Fruit fly (Drosophila melanogaster) whole organism, prepupa: Measurements from ENCODE around the gene Acp63F.
A peak's percentile ranks its signal among the peaks of the same experiment; 100 is the strongest.

Experiments used
- CG11294 ChIP-seq: fragments of 200-800 bp; sonication (Bioruptor generic); IDR thresholded peaks from 2 replicates; pipeline ENCODE4 v1.3.6; 2022; ENCODE audit warnings: missing biosample characterization, missing genetic modification characterization
- CG11762 ChIP-seq: fragments of 200-800 bp; sonication (Bioruptor generic); optimal IDR thresholded peaks from 3 replicates; lab custom pipeline; 2016; ENCODE audit warnings: missing biosample characterization, missing genetic modification characterization; ENCODE audit not compliant: insufficient read depth
- CG11902 ChIP-seq: fragments of 200-800 bp; sonication (Bioruptor generic); optimal IDR thresholded peaks from 3 replicates; lab custom pipeline; 2016; ENCODE audit warnings: missing biosample characterization, missing genetic modification characterization
- CG15336 ChIP-seq: fragments of 200-800 bp; sonication (Bioruptor generic); IDR thresholded peaks from 2 replicates; pipeline ENCODE4 v1.3.6; 2022; ENCODE audit warnings: missing biosample characterization, missing genetic modification characterization
- CG31627 ChIP-seq: fragments of 200-800 bp; sonication (Bioruptor generic); optimal IDR thresholded peaks from 3 replicates; lab custom pipeline; 2016; ENCODE audit warnings: missing biosample characterization, missing genetic modification characterization
- CG32006 ChIP-seq: fragments of 200-800 bp; sonication (Bioruptor generic); optimal IDR thresholded peaks from 3 replicates; lab custom pipeline; 2017; ENCODE audit warnings: missing biosample characterization, mild to moderate bottlenecking, missing genetic modification characterization
- CG3919 ChIP-seq: fragments of 200-800 bp; sonication (Bioruptor generic); optimal IDR thresholded peaks from 3 replicates; lab custom pipeline; 2016; ENCODE audit warnings: missing biosample characterization, missing genetic modification characterization
- CG6163 ChIP-seq: fragments of 200-800 bp; sonication (Bioruptor generic); IDR thresholded peaks from 3 replicates; pipeline ENCODE4 v1.3.6; 2022; ENCODE audit warnings: missing biosample characterization, missing genetic modification characterization
- CG6276 ChIP-seq: fragments of 200-800 bp; sonication (Bioruptor generic); optimal IDR thresholded peaks from 2 replicates; lab custom pipeline; 2017; ENCODE audit warnings: missing biosample characterization, mild to moderate bottlenecking, missing genetic modification characterization
- CG6792 ChIP-seq: fragments of 200-800 bp; sonication (Bioruptor generic); optimal IDR thresholded peaks from 3 replicates; lab custom pipeline; 2016; ENCODE audit warnings: missing biosample characterization, missing genetic modification characterization
- CG6854 ChIP-seq: fragments of 200-800 bp; sonication (Bioruptor generic); optimal IDR thresholded peaks from 2 replicates; lab custom pipeline; 2017; ENCODE audit warnings: missing biosample characterization, mild to moderate bottlenecking, missing genetic modification characterization
- CG7368 ChIP-seq: fragments of 200-800 bp; sonication (Bioruptor generic); optimal IDR thresholded peaks from 3 replicates; lab custom pipeline; 2016; ENCODE audit warnings: missing biosample characterization, missing genetic modification characterization
- CG8119 ChIP-seq: fragments of 200-800 bp; sonication (Bioruptor generic); IDR thresholded peaks from 3 replicates; pipeline ENCODE4 v1.3.6; 2022; ENCODE audit warnings: missing biosample characterization, missing genetic modification characterization
- CG8319 ChIP-seq: fragments of 200-800 bp; sonication (Bioruptor generic); optimal IDR thresholded peaks from 3 replicates; lab custom pipeline; 2016; ENCODE audit warnings: missing biosample characterization, missing genetic modification characterization
- CG8632 ChIP-seq: fragments of 200-800 bp; sonication (Bioruptor generic); optimal IDR thresholded peaks from 3 replicates; lab custom pipeline; 2016; ENCODE audit warnings: missing biosample characterization, missing genetic modification characterization
- Eip75B ChIP-seq: fragments of 200-800 bp; sonication (Bioruptor generic); optimal IDR thresholded peaks from 3 replicates; lab custom pipeline; 2016; ENCODE audit warnings: missing biosample characterization, missing genetic modification characterization
- Eip78C ChIP-seq: fragments of 200-800 bp; sonication (Bioruptor generic); peaks from one replicate; lab custom pipeline; 2016; ENCODE audit warnings: missing biosample characterization, missing genetic modification characterization
- Ets21C ChIP-seq: fragments of 200-800 bp; sonication (Bioruptor generic); optimal IDR thresholded peaks from 3 replicates; lab custom pipeline; 2016; ENCODE audit warnings: missing biosample characterization, missing genetic modification characterization
- Ets96B ChIP-seq: fragments of 200-800 bp; optimal IDR thresholded peaks from 2 replicates; lab custom pipeline; 2019; ENCODE audit warnings: missing biosample characterization, mild to moderate bottlenecking, missing genetic modification characterization, moderate library complexity
- Gug ChIP-seq: fragments of 200-800 bp; sonication (Bioruptor generic); IDR thresholded peaks from 2 replicates; pipeline ENCODE4 v1.3.6; 2022; ENCODE audit warnings: missing biosample characterization, missing genetic modification characterization
- Hr38 ChIP-seq: sonication (Bioruptor generic); optimal IDR thresholded peaks from 2 replicates; lab custom pipeline; 2016; ENCODE audit warnings: missing biosample characterization, missing genetic modification characterization
- Hr4 ChIP-seq: fragments of 200-800 bp; sonication (Bioruptor generic); optimal IDR thresholded peaks from 3 replicates; lab custom pipeline; 2016; ENCODE audit warnings: missing biosample characterization, missing genetic modification characterization
- OdsH ChIP-seq: fragments of 200-800 bp; sonication (Bioruptor generic); optimal IDR thresholded peaks from 3 replicates; lab custom pipeline; 2016; ENCODE audit warnings: missing biosample characterization, missing genetic modification characterization
- Sox102F ChIP-seq: fragments of 200-800 bp; sonication (Bioruptor generic); optimal IDR thresholded peaks from 2 replicates; lab custom pipeline; 2016; ENCODE audit warnings: missing biosample characterization, mild to moderate bottlenecking, missing genetic modification characterization
- dsx ChIP-seq: fragments of 200-800 bp; optimal IDR thresholded peaks from 3 replicates; lab custom pipeline; 2019; ENCODE audit warnings: missing biosample characterization, mild to moderate bottlenecking, missing genetic modification characterization, moderate library complexity; ENCODE audit not compliant: poor library complexity, severe bottlenecking
- eg ChIP-seq: fragments of 200-800 bp; sonication (Bioruptor generic); IDR thresholded peaks from 3 replicates; pipeline ENCODE4 v1.3.6; 2022; ENCODE audit warnings: missing biosample characterization, missing genetic modification characterization
- fd85E ChIP-seq: fragments of 200-800 bp; sonication (Bioruptor generic); optimal IDR thresholded peaks from 3 replicates; lab custom pipeline; 2016; ENCODE audit warnings: missing biosample characterization, missing genetic modification characterization
- fkh ChIP-seq: fragments of 200-800 bp; sonication (Bioruptor generic); optimal IDR thresholded peaks from 3 replicates; lab custom pipeline; 2017; ENCODE audit warnings: missing biosample characterization, mild to moderate bottlenecking, missing genetic modification characterization, moderate library complexity
- lz ChIP-seq: fragments of 200-800 bp; sonication (Bioruptor generic); optimal IDR thresholded peaks from 3 replicates; lab custom pipeline; 2016; ENCODE audit warnings: missing biosample characterization, missing genetic modification characterization
- pdm3 ChIP-seq: fragments of 200-800 bp; sonication (Bioruptor generic); optimal IDR thresholded peaks from 3 replicates; lab custom pipeline; 2016; ENCODE audit warnings: missing biosample characterization, missing genetic modification characterization
- salr ChIP-seq, 2 experiments: fragments of 200-800 bp; sonication (Bioruptor generic); optimal IDR thresholded peaks; 3 replicates each; lab custom pipeline; 2016 to 2018; ENCODE audit warnings: missing biosample characterization in 2 of 2, missing genetic modification characterization in 2 of 2, mild to moderate bottlenecking in 1 of 2
- spab ChIP-seq: fragments of 200-800 bp; sonication (Bioruptor generic); optimal IDR thresholded peaks from 2 replicates; lab custom pipeline; 2017; ENCODE audit warnings: missing biosample characterization, mild to moderate bottlenecking, missing genetic modification characterization, missing genetic modification reagents
- svp ChIP-seq: fragments of 200-800 bp; sonication (Bioruptor generic); peaks from one replicate; lab custom pipeline; 2016; ENCODE audit warnings: missing biosample characterization, missing genetic modification characterization
- topi ChIP-seq: fragments of 200-800 bp; sonication (Bioruptor generic); optimal IDR thresholded peaks from 3 replicates; lab custom pipeline; 2016; ENCODE audit warnings: missing biosample characterization, missing genetic modification characterization

Gene Acp63F

DNA sequence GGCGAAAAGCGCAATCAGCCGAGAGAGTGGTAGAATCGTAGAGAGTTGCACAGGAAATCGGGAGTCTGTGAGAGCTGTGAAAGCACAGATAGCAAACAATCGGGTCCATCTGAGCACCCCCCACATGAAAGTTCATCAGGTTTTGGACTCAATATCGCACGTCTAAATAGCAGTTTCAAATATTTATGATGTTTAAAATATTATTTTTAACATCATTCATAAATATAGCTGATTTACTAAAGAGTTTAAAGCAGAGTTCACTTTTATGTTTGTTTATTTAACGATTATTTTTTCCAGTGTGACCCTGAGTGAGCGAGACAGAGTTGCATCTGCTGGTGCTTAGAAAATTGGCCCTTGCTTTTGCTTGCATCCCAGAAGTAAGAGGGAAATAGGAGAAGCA is 14.8 kb downstream of the Acp63F start (continued):
- TF ChIP-seq CG11902 (GFP tag; lab: Kevin White, UChicago), result no peak
- no peak for TF ChIP-seq CG8632 (GFP tag; lab: Kevin White, UChicago)
- TF ChIP-seq CG11762, result no peak
- TF ChIP-seq CG8319 (GFP tag; lab: Kevin White, UChicago), result no peak
- peak; percentile 22 for TF ChIP-seq dsx (GFP tag; lab: Kevin White, UChicago)

DNA sequence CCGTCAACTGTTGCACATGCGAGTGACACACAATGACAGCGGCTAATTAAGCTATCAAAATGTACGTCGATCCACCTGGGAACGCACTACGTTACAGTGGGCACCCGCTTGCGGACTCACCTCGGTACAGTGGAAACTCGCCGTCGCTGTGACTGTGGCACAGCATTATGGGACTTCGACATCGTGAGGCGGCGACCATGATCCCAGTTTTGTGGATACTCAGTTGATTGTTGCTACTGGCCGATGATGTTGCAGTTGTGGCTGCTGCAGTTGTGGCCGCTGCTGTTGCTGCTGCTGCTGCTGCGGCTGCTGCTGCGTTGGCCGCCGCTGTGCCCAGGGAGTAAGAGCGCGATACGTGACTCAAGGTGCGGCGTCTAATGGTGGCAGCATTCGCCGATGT is 16.4 kb downstream of the Acp63F start:
- no peak for TF ChIP-seq pdm3 (GFP tag; lab: Kevin White, UChicago)
- TF ChIP-seq eg (GFP tag; lab: Robert Waterston, UW), result peak; percentile 57; the same call in 1 of the 3 replicates
- TF ChIP-seq CG15336 (GFP tag; lab: Robert Waterston, UW), result peak; percentile 22; the same call in 1 of the 2 replicates
- TF ChIP-seq CG6163 (GFP tag; lab: Robert Waterston, UW), result no peak
- TF ChIP-seq Ets21C (GFP tag; lab: Kevin White, UChicago), result no peak
- TF ChIP-seq Hr4 (GFP tag; lab: Kevin White, UChicago), result peak; percentile 24
- TF ChIP-seq salr (GFP tag; optimal IDR thresholded peaks at IDR 0.05; lab: Kevin White, UChicago), result no peak
- no peak for TF ChIP-seq lz (GFP tag; lab: Kevin White, UChicago)
- TF ChIP-seq spab (GFP tag; lab: Kevin White, UChicago), result no peak
- no peak for TF ChIP-seq fkh
- TF ChIP-seq Eip75B, result no peak
- TF ChIP-seq Gug (GFP tag; lab: Robert Waterston, UW), result no peak
- TF ChIP-seq fd85E (GFP tag; lab: Kevin White, UChicago), result no peak
- TF ChIP-seq CG7368 (GFP tag; lab: Kevin White, UChicago), result no peak
- TF ChIP-seq CG6854 (GFP tag; lab: Kevin White, UChicago), result no peak
- TF ChIP-seq Ets96B, result no peak
- no peak for TF ChIP-seq CG6792 (GFP tag; lab: Kevin White, UChicago)
- no peak for TF ChIP-seq CG31627 (GFP tag; lab: Kevin White, UChicago)
- TF ChIP-seq CG11902 (GFP tag; lab: Kevin White, UChicago), result no peak
- TF ChIP-seq svp (GFP tag; lab: Kevin White, UChicago), result peak; percentile 8
- peak; percentile 36 for TF ChIP-seq CG32006 (GFP tag; lab: Kevin White, UChicago)
- TF ChIP-seq Sox102F (GFP tag; lab: Kevin White, UChicago), result no peak
- no peak for TF ChIP-seq Hr38 (GFP tag; lab: Kevin White, UChicago)
- no peak for TF ChIP-seq topi (GFP tag; lab: Kevin White, UChicago)
- peak; percentile 2 for TF ChIP-seq CG3919 (GFP tag; lab: Kevin White, UChicago)
- TF ChIP-seq Eip78C (GFP tag; lab: Kevin White, UChicago), result no peak
- 0 out of 2 replicates have a peak, but pooled peaks have one; percentile 16 for TF ChIP-seq CG11294 (GFP tag; lab: Robert Waterston, UW)
- no peak for TF ChIP-seq CG6276 (GFP tag; lab: Kevin White, UChicago)

DNA sequence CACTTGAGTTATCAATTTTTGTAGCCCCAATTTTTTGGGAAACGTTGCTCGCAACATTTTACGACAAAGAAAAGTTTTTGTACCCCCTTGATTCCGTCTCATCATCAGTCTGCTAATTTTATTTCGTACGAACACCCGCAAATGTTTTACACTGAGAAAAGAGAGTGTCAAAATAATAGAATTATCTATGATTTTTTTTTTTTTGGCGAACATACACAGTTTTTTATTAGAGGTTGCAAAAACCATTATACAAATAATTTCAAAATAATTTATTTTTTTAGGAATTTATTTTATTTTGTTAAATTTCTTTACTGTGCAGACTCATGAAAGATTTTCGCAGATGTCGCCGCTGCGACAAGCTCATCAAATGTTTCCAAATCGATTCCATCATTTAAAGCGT is 17.7 kb downstream of the Acp63F start:
- TF ChIP-seq Gug (GFP tag; lab: Robert Waterston, UW), result no peak
- TF ChIP-seq Eip78C (GFP tag; lab: Kevin White, UChicago), result peak; percentile 59
- 0 out of 3 replicates have a peak, but pooled peaks have one; percentile 35 for TF ChIP-seq CG8119 (GFP tag; lab: Robert Waterston, UW)
- 0 out of 2 replicates have a peak, but pooled peaks have one; percentile 27 for TF ChIP-seq CG15336 (GFP tag; lab: Robert Waterston, UW)
- TF ChIP-seq OdsH (GFP tag; lab: Kevin White, UChicago), result no peak
- TF ChIP-seq Sox102F (GFP tag; lab: Kevin White, UChicago), result no peak
- TF ChIP-seq, all 60 proteins: peak for 3

DNA sequence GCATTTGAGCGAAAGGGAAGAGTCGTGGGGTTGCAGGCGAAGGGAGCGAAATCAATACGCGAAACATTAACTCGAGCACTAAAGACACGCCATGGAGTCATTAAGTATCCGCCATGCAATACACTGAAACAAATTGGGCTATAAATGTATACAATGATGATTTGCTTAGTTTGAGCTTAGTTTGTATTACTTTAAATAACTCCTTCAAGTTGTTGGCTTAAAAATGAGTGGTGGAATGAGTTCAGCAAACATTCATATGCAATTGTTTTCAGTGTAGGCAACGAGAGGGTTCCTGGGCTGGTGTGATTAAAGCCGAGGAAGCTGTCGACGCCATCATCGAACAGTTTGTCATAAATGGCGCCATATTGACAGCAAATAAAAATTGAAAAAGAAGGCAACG is 18.5 kb downstream of the Acp63F start:
- TF ChIP-seq CG32006 (GFP tag; lab: Kevin White, UChicago) (peak; percentile 4), CG6163 (GFP tag; lab: Robert Waterston, UW) (peak; percentile 25; the same call in 1 of the 3 replicates), CG6276 (GFP tag; lab: Kevin White, UChicago) (no peak)
- TF ChIP-seq, all 60 proteins: peak for 2
